Fruit fly (Drosophila melanogaster) whole organism, embryonic: ENCODE results near the gene CG10874.
A peak's percentile ranks its signal among the peaks of the same experiment; 100 is the strongest.

Experiments
- Adf1 ChIP-seq: fragments of 200-800 bp; sonication (Bioruptor generic); IDR thresholded peaks from 2 replicates; pipeline ENCODE4 v1.3.6; 2022; ENCODE audit warnings: missing biosample characterization, missing genetic modification characterization
- BEAF-32 ChIP-seq: fragments of 200-800 bp; sonication (Bioruptor generic); optimal IDR thresholded peaks from 3 replicates; lab custom pipeline; 2017; ENCODE audit warnings: missing biosample characterization, missing genetic modification characterization, mild to moderate bottlenecking, moderate library complexity, missing genetic modification reagents
- BtbVII ChIP-seq: fragments of 200-800 bp; sonication (Bioruptor generic); optimal IDR thresholded peaks from 3 replicates; lab custom pipeline; 2017; ENCODE audit warnings: missing biosample characterization, mild to moderate bottlenecking, missing genetic modification characterization
- CG10959 ChIP-seq: fragments of 200-800 bp; sonication (Bioruptor generic); IDR thresholded peaks from 2 replicates; pipeline ENCODE4 v1.3.6; 2022; ENCODE audit warnings: missing biosample characterization, missing genetic modification characterization
- CG12071 ChIP-seq: fragments of 200-800 bp; sonication (Bioruptor generic); optimal IDR thresholded peaks from 3 replicates; lab custom pipeline; 2018; ENCODE audit warnings: missing biosample characterization, mild to moderate bottlenecking, missing genetic modification characterization
- CG12104 ChIP-seq: fragments of 200-800 bp; sonication (Bioruptor generic); optimal IDR thresholded peaks from 3 replicates; lab custom pipeline; 2016; ENCODE audit warnings: missing biosample characterization, missing genetic modification characterization
- CG12155 ChIP-seq: fragments of 200-800 bp; sonication (Bioruptor generic); optimal IDR thresholded peaks from 3 replicates; lab custom pipeline; 2016; ENCODE audit warnings: missing biosample characterization, missing genetic modification characterization
- CG13624 ChIP-seq: fragments of 200-800 bp; sonication (Bioruptor generic); optimal IDR thresholded peaks from 2 replicates; lab custom pipeline; 2016; ENCODE audit warnings: missing biosample characterization, missing genetic modification characterization
- CG16779 ChIP-seq: fragments of 200-800 bp; sonication (Bioruptor generic); IDR thresholded peaks from 2 replicates; pipeline ENCODE4 v1.3.6; 2022; ENCODE audit warnings: missing biosample characterization, missing genetic modification characterization
- CG17385 ChIP-seq: fragments of 200-800 bp; sonication (Bioruptor generic); optimal IDR thresholded peaks from 3 replicates; lab custom pipeline; 2018; ENCODE audit warnings: missing biosample characterization, mild to moderate bottlenecking, missing genetic modification characterization
- CG17829 ChIP-seq: fragments of 200-800 bp; optimal IDR thresholded peaks from 2 replicates; lab custom pipeline; 2019; ENCODE audit warnings: missing biosample characterization, mild to moderate bottlenecking, missing genetic modification characterization, moderate library complexity
- CG1832 ChIP-seq: fragments of 200-800 bp; sonication (Bioruptor generic); optimal IDR thresholded peaks from 2 replicates; lab custom pipeline; 2017; ENCODE audit warnings: missing biosample characterization, mild to moderate bottlenecking, missing genetic modification characterization, inconsistent platforms
- CG2199 ChIP-seq: fragments of 200-800 bp; sonication (Bioruptor generic); IDR thresholded peaks from 3 replicates; pipeline ENCODE4 v1.3.6; 2022; ENCODE audit warnings: missing biosample characterization, missing genetic modification characterization
- CG30403 ChIP-seq: fragments of 200-800 bp; sonication (Bioruptor generic); optimal IDR thresholded peaks from 3 replicates; lab custom pipeline; 2016; ENCODE audit warnings: missing biosample characterization, missing genetic modification characterization
- CG31224 ChIP-seq: fragments of 200-800 bp; sonication (Bioruptor generic); IDR thresholded peaks from 2 replicates; pipeline ENCODE4 v1.3.6; 2022; ENCODE audit warnings: missing biosample characterization, missing genetic modification characterization
- CG3163 ChIP-seq: fragments of 200-800 bp; sonication (Bioruptor generic); optimal IDR thresholded peaks from 3 replicates; lab custom pipeline; 2016; ENCODE audit warnings: missing biosample characterization, missing genetic modification characterization
- CG3281 ChIP-seq: fragments of 200-800 bp; sonication (Bioruptor generic); optimal IDR thresholded peaks from 3 replicates; lab custom pipeline; 2017; ENCODE audit warnings: missing biosample characterization, mild to moderate bottlenecking, missing genetic modification characterization
- CG4328 ChIP-seq: fragments of 200-800 bp; sonication (Bioruptor generic); optimal IDR thresholded peaks from 3 replicates; lab custom pipeline; 2017; ENCODE audit warnings: missing biosample characterization, missing genetic modification reagents, missing genetic modification characterization
- CG43689 ChIP-seq: fragments of 200-800 bp; sonication (Bioruptor generic); IDR thresholded peaks from 2 replicates; pipeline ENCODE4 v1.3.6; 2022; ENCODE audit warnings: missing biosample characterization, missing genetic modification characterization
- CG4404 ChIP-seq: fragments of 200-800 bp; sonication (Bioruptor generic); IDR thresholded peaks from 2 replicates; pipeline ENCODE4 v1.3.6; 2022; ENCODE audit warnings: missing biosample characterization, missing genetic modification characterization
- CG4730 ChIP-seq: fragments of 200-800 bp; sonication (Bioruptor generic); IDR thresholded peaks from 2 replicates; pipeline ENCODE4 v1.3.6; 2022; ENCODE audit warnings: missing biosample characterization, missing genetic modification characterization
- CG4820 ChIP-seq: fragments of 200-800 bp; sonication (Bioruptor generic); optimal IDR thresholded peaks from 3 replicates; lab custom pipeline; 2016; ENCODE audit warnings: missing biosample characterization, missing genetic modification characterization
- CG9817 ChIP-seq: fragments of 200-800 bp; sonication (Bioruptor generic); optimal IDR thresholded peaks from 2 replicates; lab custom pipeline; 2018; ENCODE audit warnings: missing biosample characterization, mild to moderate bottlenecking, missing genetic modification characterization, moderate library complexity
- CrebB ChIP-seq: fragments of 200-800 bp; sonication (Bioruptor generic); optimal IDR thresholded peaks from 3 replicates; lab custom pipeline; 2018; ENCODE audit warnings: missing biosample characterization, mild to moderate bottlenecking, missing genetic modification characterization
- HLH4C ChIP-seq: fragments of 200-800 bp; sonication (Bioruptor generic); IDR thresholded peaks from 3 replicates; pipeline ENCODE4 v1.3.6; 2022; ENCODE audit warnings: missing biosample characterization, missing genetic modification characterization; ENCODE audit not compliant: partially characterized antibody
- Hmx ChIP-seq: fragments of 200-800 bp; sonication (Bioruptor generic); optimal IDR thresholded peaks from 2 replicates; lab custom pipeline; 2016; ENCODE audit warnings: missing biosample characterization, missing genetic modification characterization
- Jarid2 ChIP-seq: fragments of 200-800 bp; sonication (Bioruptor generic); optimal IDR thresholded peaks from 3 replicates; lab custom pipeline; 2017; ENCODE audit warnings: mild to moderate bottlenecking, missing biosample characterization, missing genetic modification reagents, missing genetic modification characterization
- Mes4 ChIP-seq: fragments of 200-800 bp; sonication (Bioruptor generic); optimal IDR thresholded peaks from 2 replicates; lab custom pipeline; 2016; ENCODE audit warnings: missing biosample characterization, missing genetic modification characterization
- Oli ChIP-seq: fragments of 200-800 bp; sonication (Bioruptor generic); optimal IDR thresholded peaks from 2 replicates; lab custom pipeline; 2018; ENCODE audit warnings: missing biosample characterization, mild to moderate bottlenecking, missing genetic modification characterization, moderate library complexity
- Ravus ChIP-seq: fragments of 200-800 bp; sonication (Bioruptor generic); IDR thresholded peaks from 2 replicates; pipeline ENCODE4 v1.3.6; 2022; ENCODE audit warnings: missing biosample characterization, missing genetic modification characterization
- Rfx ChIP-seq: fragments of 200-800 bp; sonication (Bioruptor generic); IDR thresholded peaks from 2 replicates; pipeline ENCODE4 v1.3.6; 2022; ENCODE audit warnings: missing biosample characterization, missing genetic modification characterization
- Stat92E ChIP-seq, 3 experiments: fragments of >200 bp in 2 of 3; fragments of 200-800 bp in 1 of 3; sonication (Bioruptor generic) in 1 of 3; optimal IDR thresholded peaks; 2 replicates each; lab custom pipeline; 2017 to 2019; ENCODE audit warnings: missing biosample characterization in 3 of 3, missing genetic modification characterization in 3 of 3, mild to moderate bottlenecking in 1 of 3, moderate library complexity in 1 of 3
- Tbp ChIP-seq: fragments of >200 bp; optimal IDR thresholded peaks from 2 replicates; lab custom pipeline; 2018; ENCODE audit warnings: missing biosample characterization, missing genetic modification characterization
- aop ChIP-seq: fragments of 200-800 bp; sonication (Bioruptor generic); IDR thresholded peaks from 2 replicates; pipeline ENCODE4 v1.3.6; 2022; ENCODE audit warnings: missing biosample characterization, missing genetic modification characterization
- ara ChIP-seq: fragments of 200-800 bp; sonication (Bioruptor generic); IDR thresholded peaks from 2 replicates; pipeline ENCODE4 v1.3.6; 2022; ENCODE audit warnings: missing biosample characterization, missing genetic modification characterization
- cg ChIP-seq: fragments of 200-800 bp; sonication (Bioruptor generic); optimal IDR thresholded peaks from 3 replicates; lab custom pipeline; 2019; ENCODE audit warnings: missing biosample characterization, mild to moderate bottlenecking, missing genetic modification characterization, moderate library complexity
- dpn ChIP-seq, 2 experiments: fragments of 200-800 bp; sonication (Bioruptor generic); optimal IDR thresholded peaks; 3 replicates each; lab custom pipeline; 2016; ENCODE audit warnings: missing biosample characterization in 2 of 2, missing genetic modification characterization in 2 of 2
- grn ChIP-seq: fragments of 200-800 bp; sonication (Bioruptor generic); optimal IDR thresholded peaks from 3 replicates; lab custom pipeline; 2017; ENCODE audit warnings: missing biosample characterization, missing genetic modification characterization
- maf-S ChIP-seq: fragments of 200-800 bp; sonication (Bioruptor generic); optimal IDR thresholded peaks from 2 replicates; lab custom pipeline; 2016; ENCODE audit warnings: missing biosample characterization, missing genetic modification characterization
- mld ChIP-seq: fragments of 200-800 bp; sonication (Bioruptor generic); IDR thresholded peaks from 3 replicates; pipeline ENCODE4 v1.3.6; 2022; ENCODE audit warnings: missing biosample characterization, missing genetic modification characterization; ENCODE audit not compliant: partially characterized antibody
- nerfin-1 ChIP-seq: fragments of 200-800 bp; sonication (Bioruptor generic); optimal IDR thresholded peaks from 3 replicates; lab custom pipeline; 2019; ENCODE audit warnings: missing biosample characterization, mild to moderate bottlenecking, missing genetic modification characterization, moderate library complexity
- otp ChIP-seq: fragments of 200-800 bp; sonication (Bioruptor generic); IDR thresholded peaks from 3 replicates; pipeline ENCODE4, ENCODE4 v1.3.6; 2022; ENCODE audit warnings: missing biosample characterization, missing genetic modification characterization
- prd ChIP-seq, 3 experiments: fragments of >200 bp in 2 of 3; fragments of 200-800 bp in 1 of 3; sonication (Bioruptor generic) in 1 of 3; optimal IDR thresholded peaks in 2 of 3; IDR thresholded peaks in 1 of 3; 2 replicates in 2 of 3; 3 replicates in 1 of 3; pipeline versions ENCODE4 v1.3.6 to Lab custom; 2017 to 2022; ENCODE audit warnings: missing biosample characterization in 1 of 3, missing genetic modification characterization in 1 of 3
- sob ChIP-seq: fragments of 200-800 bp; sonication (Bioruptor generic); IDR thresholded peaks from 2 replicates; pipeline ENCODE4 v1.3.6; 2022; ENCODE audit warnings: missing biosample characterization, missing genetic modification characterization
- sug ChIP-seq: fragments of 200-800 bp; optimal IDR thresholded peaks from 2 replicates; lab custom pipeline; 2019; ENCODE audit warnings: missing biosample characterization, mild to moderate bottlenecking, missing genetic modification characterization, moderate library complexity
- toy ChIP-seq: fragments of 200-800 bp; sonication (Bioruptor generic); IDR thresholded peaks from 2 replicates; pipeline ENCODE4 v1.3.6; 2022; ENCODE audit warnings: missing biosample characterization, missing genetic modification characterization
- usp ChIP-seq: fragments of >200 bp; optimal IDR thresholded peaks from 2 replicates; lab custom pipeline; 2017; ENCODE audit warnings: missing biosample characterization, missing genetic modification characterization
- vfl ChIP-seq: fragments of 200-800 bp; sonication (Bioruptor generic); optimal IDR thresholded peaks from 2 replicates; lab custom pipeline; 2016; ENCODE audit warnings: missing biosample characterization, missing genetic modification characterization
- zfh1 ChIP-seq: fragments of 200-800 bp; sonication (Bioruptor generic); IDR thresholded peaks from 3 replicates; pipeline ENCODE4 v1.3.6; 2022; ENCODE audit warnings: missing biosample characterization, missing genetic modification characterization

CG10874 gene

DNA sequence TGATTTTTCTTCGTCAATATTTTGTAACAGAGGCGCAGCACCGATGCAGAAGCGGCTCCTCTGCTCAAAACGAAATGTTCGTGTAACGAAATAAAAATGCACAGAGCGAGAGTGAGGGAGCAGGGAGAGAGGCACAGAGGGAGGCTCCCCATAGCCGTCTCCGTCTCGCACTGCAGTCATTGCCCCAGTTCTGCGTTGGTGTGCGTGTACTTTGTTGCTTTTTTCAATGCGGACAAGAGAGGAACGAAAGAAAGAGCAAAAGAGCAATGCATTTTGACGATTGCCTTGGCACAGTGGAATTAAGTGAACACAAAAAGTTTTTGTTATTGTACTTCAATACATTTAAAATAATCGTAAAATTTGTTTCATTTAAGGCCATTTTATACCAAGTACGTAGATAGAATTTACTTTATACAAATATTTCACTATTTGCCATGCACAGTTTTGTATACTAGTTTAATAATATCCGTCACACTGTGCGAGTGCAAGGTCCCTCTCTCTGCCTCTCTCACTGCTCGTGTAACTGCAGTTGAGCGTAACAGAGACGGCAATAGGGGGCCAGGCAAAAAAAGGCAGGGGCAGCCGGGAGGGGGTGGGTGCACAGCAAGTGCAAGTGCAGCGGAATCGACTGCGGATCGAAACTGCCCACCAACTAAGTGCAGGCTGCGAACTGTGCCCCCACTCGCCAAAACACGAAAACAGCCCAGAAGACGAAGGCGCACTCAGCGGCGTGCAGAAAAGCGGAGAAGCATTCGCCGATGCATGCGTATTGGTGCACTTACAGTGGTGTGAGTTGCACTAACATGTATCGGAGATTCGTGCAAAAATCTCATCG lies 10.0 kb upstream of the CG10874 start (continued):
- peak; percentile 89 for TF ChIP-seq CG3163 (GFP tag; lab: Kevin White, UChicago)
- TF ChIP-seq CG12104 (GFP tag; lab: Kevin White, UChicago): peak; percentile 98
- TF ChIP-seq Ravus (GFP tag; lab: Robert Waterston, UW): peak; percentile 94
- peak; percentile 99 for TF ChIP-seq Mes4
- TF ChIP-seq CG4328: peak; percentile 89
- TF ChIP-seq nerfin-1 (tag; lab: Kevin White, UChicago): peak; percentile 98
- peak; percentile 98 for TF ChIP-seq CrebB (tag; lab: Kevin White, UChicago)
- TF ChIP-seq vfl (GFP tag; lab: Kevin White, UChicago): peak; percentile 88
- TF ChIP-seq CG31224 (GFP tag; lab: Robert Waterston, UW): peak; percentile 93
- TF ChIP-seq mld (GFP tag; lab: Robert Waterston, UW): peak; percentile 72; the same call in 2 of the 3 replicates
- no peak for TF ChIP-seq prd (optimal IDR thresholded peaks at IDR 0.05; lab: Kevin White, UChicago)
- TF ChIP-seq prd (GFP tag; IDR thresholded peaks at IDR 0.05; lab: Robert Waterston, UW): peak; percentile 99
- TF ChIP-seq aop (GFP tag; lab: Robert Waterston, UW): peak; percentile 98
- TF ChIP-seq CG43689 (GFP tag; lab: Robert Waterston, UW): peak; percentile 93
- TF ChIP-seq CG4820 (GFP tag; lab: Kevin White, UChicago): peak; percentile 99
- peak; percentile 95 for TF ChIP-seq sob (GFP tag; lab: Robert Waterston, UW)
- peak; percentile 59 for TF ChIP-seq CG1832 (GFP tag; lab: Kevin White, UChicago)
- TF ChIP-seq ara (GFP tag; lab: Robert Waterston, UW): peak; percentile 100
- peak in 1 of 3 experiments; percentile 100 for TF ChIP-seq Stat92E (GFP tag; optimal IDR thresholded peaks at IDR 0.05; lab: Kevin White, UChicago)
- TF ChIP-seq Rfx (GFP tag; lab: Robert Waterston, UW): peak; percentile 78
- peak; percentile 99 for TF ChIP-seq Oli (tag; lab: Kevin White, UChicago)
- peak; percentile 99 for TF ChIP-seq CG30403 (GFP tag; lab: Kevin White, UChicago)
- TF ChIP-seq BEAF-32 (GFP tag; lab: Kevin White, UChicago): peak; percentile 12
- peak; percentile 89 for TF ChIP-seq grn (GFP tag; lab: Kevin White, UChicago)
- TF ChIP-seq CG2199 (GFP tag; lab: Robert Waterston, UW): peak; percentile 99
- TF ChIP-seq sug (tag; lab: Kevin White, UChicago): peak; percentile 69
- TF ChIP-seq CG12155 (GFP tag; lab: Kevin White, UChicago): peak; percentile 93
- peak; percentile 73 for TF ChIP-seq Hmx
- TF ChIP-seq CG13624: peak; percentile 94
- TF ChIP-seq cg (GFP tag; lab: Kevin White, UChicago): peak; percentile 81
- TF ChIP-seq CG4404 (GFP tag; lab: Robert Waterston, UW): peak; percentile 99
- peak; percentile 98 for TF ChIP-seq CG4730 (GFP tag; lab: Robert Waterston, UW)
- no peak for TF ChIP-seq Tbp
- TF ChIP-seq HLH4C (GFP tag; lab: Robert Waterston, UW): peak; percentile 72
- TF ChIP-seq CG10959 (GFP tag; lab: Robert Waterston, UW): peak; percentile 100
- TF ChIP-seq CG17829: peak; percentile 100
- peak; percentile 92 for TF ChIP-seq toy
- TF ChIP-seq CG12071: peak; percentile 97
- peak; percentile 100 for TF ChIP-seq zfh1 (GFP tag; lab: Robert Waterston, UW)
- TF ChIP-seq Jarid2 (GFP tag; lab: Kevin White, UChicago): peak; percentile 90
- peak; percentile 99 for TF ChIP-seq otp
- TF ChIP-seq CG9817 (tag; lab: Kevin White, UChicago): peak; percentile 87
- TF ChIP-seq CG17385 (GFP tag; lab: Kevin White, UChicago): peak; percentile 97
- peak; percentile 97 to 98 for TF ChIP-seq dpn (GFP tag; optimal IDR thresholded peaks at IDR 0.05; lab: Kevin White, UChicago)
- TF ChIP-seq Adf1 (GFP tag; lab: Robert Waterston, UW): no peak
- peak; percentile 96 for TF ChIP-seq maf-S
- no peak for TF ChIP-seq usp (GFP tag; lab: Kevin White, UChicago)
- TF ChIP-seq CG3281: peak; percentile 80
- peak; percentile 93 for TF ChIP-seq BtbVII (GFP tag; lab: Kevin White, UChicago)
- 0 out of 2 replicates have a peak, but pooled peaks have one; percentile 35 for TF ChIP-seq CG16779 (GFP tag; lab: Robert Waterston, UW)
